Fruit fly (Drosophila melanogaster) whole organism, embryonic: Measurements from ENCODE around the gene mld.
A peak's percentile ranks its signal among the peaks of the same experiment; 100 is the strongest.

Experiments
- CG10267 ChIP-seq: fragments of 200-800 bp; sonication (Bioruptor generic); optimal IDR thresholded peaks from 2 replicates; lab custom pipeline; 2018; ENCODE audit warnings: missing biosample characterization, mild to moderate bottlenecking, missing genetic modification characterization, moderate library complexity
- CG10979 ChIP-seq: fragments of 200-800 bp; sonication (Bioruptor generic); optimal IDR thresholded peaks from 2 replicates; lab custom pipeline; 2018; ENCODE audit warnings: missing biosample characterization, mild to moderate bottlenecking, missing genetic modification characterization, moderate library complexity
- CG11247 ChIP-seq: fragments of 200-800 bp; sonication (Bioruptor generic); IDR thresholded peaks from 2 replicates; pipeline ENCODE4 v1.3.6; 2022; ENCODE audit warnings: missing biosample characterization, missing genetic modification characterization
- CG11398 ChIP-seq: fragments of 200-800 bp; sonication (Bioruptor generic); optimal IDR thresholded peaks from 2 replicates; lab custom pipeline; 2016; ENCODE audit warnings: missing biosample characterization, missing genetic modification characterization
- CG11696 ChIP-seq: fragments of 200-800 bp; sonication (Bioruptor generic); IDR thresholded peaks from 2 replicates; pipeline ENCODE4 v1.3.6; 2022; ENCODE audit warnings: missing biosample characterization, missing genetic modification characterization
- CG12769 ChIP-seq: fragments of 200-800 bp; sonication (Bioruptor generic); optimal IDR thresholded peaks from 2 replicates; lab custom pipeline; 2019; ENCODE audit warnings: missing biosample characterization, mild to moderate bottlenecking, missing genetic modification characterization, moderate library complexity
- CG14860 ChIP-seq: fragments of 200-800 bp; sonication (Bioruptor generic); IDR thresholded peaks from 3 replicates; pipeline ENCODE4 v1.3.6; 2022; ENCODE audit warnings: missing biosample characterization, missing genetic modification characterization; ENCODE audit not compliant: partially characterized antibody
- CG17186 ChIP-seq: fragments of 200-800 bp; sonication (Bioruptor generic); optimal IDR thresholded peaks from 3 replicates; lab custom pipeline; 2017; ENCODE audit warnings: missing biosample characterization, missing genetic modification reagents, missing genetic modification characterization
- CG17359 ChIP-seq: fragments of 200-800 bp; sonication (Bioruptor generic); optimal IDR thresholded peaks from 3 replicates; lab custom pipeline; 2018; ENCODE audit warnings: missing biosample characterization, mild to moderate bottlenecking, missing genetic modification characterization, moderate library complexity
- CG17385 ChIP-seq: fragments of 200-800 bp; sonication (Bioruptor generic); optimal IDR thresholded peaks from 3 replicates; lab custom pipeline; 2018; ENCODE audit warnings: missing biosample characterization, mild to moderate bottlenecking, missing genetic modification characterization
- CG17612 ChIP-seq: fragments of 200-800 bp; sonication (Bioruptor generic); IDR thresholded peaks from 2 replicates; pipeline ENCODE4 v1.3.6; 2022; ENCODE audit warnings: missing biosample characterization, missing genetic modification characterization
- CG2875 ChIP-seq: fragments of 200-800 bp; sonication (Bioruptor generic); optimal IDR thresholded peaks from 2 replicates; lab custom pipeline; 2017; ENCODE audit warnings: missing biosample characterization, mild to moderate bottlenecking, missing genetic modification characterization, missing genetic modification reagents
- CG31224 ChIP-seq: fragments of 200-800 bp; sonication (Bioruptor generic); IDR thresholded peaks from 2 replicates; pipeline ENCODE4 v1.3.6; 2022; ENCODE audit warnings: missing biosample characterization, missing genetic modification characterization
- CG32772 ChIP-seq: fragments of 200-800 bp; sonication (Bioruptor generic); IDR thresholded peaks from 2 replicates; pipeline ENCODE4 v1.3.6; 2022; ENCODE audit warnings: missing biosample characterization, missing genetic modification characterization
- CG4820 ChIP-seq: fragments of 200-800 bp; sonication (Bioruptor generic); optimal IDR thresholded peaks from 3 replicates; lab custom pipeline; 2016; ENCODE audit warnings: missing biosample characterization, missing genetic modification characterization
- Deaf1 ChIP-seq: fragments of 200-800 bp; optimal IDR thresholded peaks from 3 replicates; lab custom pipeline; 2019; ENCODE audit warnings: missing biosample characterization, mild to moderate bottlenecking, missing genetic modification characterization, moderate library complexity
- Ets65A ChIP-seq: fragments of 200-800 bp; sonication (Bioruptor generic); peaks from one replicate; lab custom pipeline; 2016; ENCODE audit warnings: missing biosample characterization, missing genetic modification characterization
- GATAe ChIP-seq: fragments of 200-800 bp; sonication (Bioruptor generic); conservative IDR thresholded peaks from 2 replicates; pipeline ENCODE4 v1.3.6; 2022; ENCODE audit warnings: missing biosample characterization, missing genetic modification characterization
- Hr3 ChIP-seq: fragments of 200-800 bp; sonication (Bioruptor generic); optimal IDR thresholded peaks from 3 replicates; lab custom pipeline; 2016; ENCODE audit warnings: missing biosample characterization, missing genetic modification characterization
- Hr78 ChIP-seq, 2 experiments: fragments of 200-800 bp in 1 of 2; fragments of >200 bp in 1 of 2; sonication (Bioruptor generic) in 1 of 2; optimal IDR thresholded peaks; 2 replicates each; lab custom pipeline; 2017 to 2019; ENCODE audit warnings: missing biosample characterization in 2 of 2, missing genetic modification characterization in 2 of 2, mild to moderate bottlenecking in 1 of 2, moderate library complexity in 1 of 2
- Med ChIP-seq: fragments of 200-800 bp; sonication (Bioruptor generic); peaks from one replicate; lab custom pipeline; 2016; ENCODE audit warnings: missing biosample characterization, missing genetic modification characterization, mild to moderate bottlenecking, inconsistent platforms, moderate library complexity
- NC2α ChIP-seq: fragments of 200-800 bp; sonication (Bioruptor generic); optimal IDR thresholded peaks from 2 replicates; lab custom pipeline; 2016; ENCODE audit warnings: missing biosample characterization, missing genetic modification characterization
- Opbp ChIP-seq: fragments of 200-800 bp; sonication (Bioruptor generic); IDR thresholded peaks from 3 replicates; pipeline ENCODE4 v1.3.6; 2022; ENCODE audit warnings: missing biosample characterization, missing genetic modification characterization; ENCODE audit not compliant: partially characterized antibody
- bab2 ChIP-seq: fragments of 200-800 bp; sonication (Bioruptor generic); optimal IDR thresholded peaks from 2 replicates; lab custom pipeline; 2016; ENCODE audit warnings: missing biosample characterization, missing genetic modification characterization
- cg ChIP-seq: fragments of 200-800 bp; sonication (Bioruptor generic); optimal IDR thresholded peaks from 3 replicates; lab custom pipeline; 2019; ENCODE audit warnings: missing biosample characterization, mild to moderate bottlenecking, missing genetic modification characterization, moderate library complexity
- chif ChIP-seq, 2 experiments: fragments of 200-800 bp; sonication (Bioruptor generic); optimal IDR thresholded peaks; 3 replicates each; lab custom pipeline; 2016; ENCODE audit warnings: missing biosample characterization in 2 of 2, missing genetic modification characterization in 2 of 2
- chinmo ChIP-seq: fragments of 200-800 bp; sonication (Bioruptor generic); IDR thresholded peaks from 4 replicates; pipeline ENCODE4 v1.3.6; 2022; ENCODE audit warnings: missing biosample characterization, missing genetic modification characterization; ENCODE audit not compliant: partially characterized antibody
- chm ChIP-seq: fragments of 200-800 bp; sonication (Bioruptor generic); IDR thresholded peaks from 2 replicates; pipeline ENCODE4 v1.3.6; 2022; ENCODE audit warnings: missing biosample characterization, missing genetic modification characterization
- ci ChIP-seq: fragments of 200-800 bp; sonication (Bioruptor generic); IDR thresholded peaks from 3 replicates; pipeline ENCODE4 v1.3.6; 2022; ENCODE audit warnings: missing biosample characterization, missing genetic modification characterization
- crol ChIP-seq: fragments of 200-800 bp; sonication (Bioruptor generic); IDR thresholded peaks from 2 replicates; pipeline ENCODE4 v1.3.6; 2022; ENCODE audit warnings: missing biosample characterization, missing genetic modification characterization
- dimm ChIP-seq: fragments of 200-800 bp; sonication (Bioruptor generic); IDR thresholded peaks from 2 replicates; pipeline ENCODE4 v1.3.6; 2022; ENCODE audit warnings: missing biosample characterization, missing genetic modification characterization
- esg ChIP-seq: fragments of 200-800 bp; sonication (Bioruptor generic); conservative IDR thresholded peaks from 2 replicates; pipeline ENCODE4 v1.3.6; 2022; ENCODE audit warnings: missing biosample characterization, missing genetic modification characterization
- eve ChIP-seq, 2 experiments: fragments of >200 bp; optimal IDR thresholded peaks; 2 replicates each; lab custom pipeline; 2017; ENCODE audit warnings: missing biosample characterization in 2 of 2, missing genetic modification characterization in 2 of 2
- exex ChIP-seq: fragments of 200-800 bp; sonication (Bioruptor generic); optimal IDR thresholded peaks from 4 replicates; lab custom pipeline; 2018; ENCODE audit warnings: missing biosample characterization, mild to moderate bottlenecking, missing genetic modification characterization, moderate library complexity
- gem ChIP-seq: fragments of 200-800 bp; sonication (Bioruptor generic); optimal IDR thresholded peaks from 2 replicates; lab custom pipeline; 2019; ENCODE audit warnings: missing biosample characterization, mild to moderate bottlenecking, missing genetic modification characterization, moderate library complexity
- jing ChIP-seq: fragments of 200-800 bp; sonication (Bioruptor generic); optimal IDR thresholded peaks from 2 replicates; lab custom pipeline; 2018; ENCODE audit warnings: missing biosample characterization, mild to moderate bottlenecking, missing genetic modification characterization
- kni ChIP-seq: fragments of 200-800 bp; sonication (Bioruptor generic); optimal IDR thresholded peaks from 3 replicates; lab custom pipeline; 2017; ENCODE audit warnings: mild to moderate bottlenecking, missing biosample characterization, missing genetic modification reagents, missing genetic modification characterization
- mirr ChIP-seq: fragments of 200-800 bp; sonication (Bioruptor generic); optimal IDR thresholded peaks from 3 replicates; lab custom pipeline; 2018; ENCODE audit warnings: missing biosample characterization, mild to moderate bottlenecking, missing genetic modification characterization
- nom ChIP-seq: fragments of 200-800 bp; sonication (Bioruptor generic); optimal IDR thresholded peaks from 2 replicates; lab custom pipeline; 2017; ENCODE audit warnings: missing biosample characterization, missing genetic modification characterization, mild to moderate bottlenecking, moderate library complexity, missing genetic modification reagents
- peb ChIP-seq: fragments of 200-800 bp; sonication (Bioruptor generic); IDR thresholded peaks from 2 replicates; pipeline ENCODE4 v1.3.6; 2022; ENCODE audit warnings: missing biosample characterization, missing genetic modification characterization
- ro ChIP-seq: fragments of 200-800 bp; sonication (Bioruptor generic); IDR thresholded peaks from 2 replicates; pipeline ENCODE4 v1.3.6; 2022; ENCODE audit warnings: missing biosample characterization, missing genetic modification characterization
- sima ChIP-seq: fragments of 200-800 bp; sonication (Bioruptor generic); optimal IDR thresholded peaks from 2 replicates; lab custom pipeline; 2016; ENCODE audit warnings: missing biosample characterization, missing genetic modification characterization
- slou ChIP-seq: fragments of 200-800 bp; sonication (Bioruptor generic); optimal IDR thresholded peaks from 3 replicates; lab custom pipeline; 2016; ENCODE audit warnings: missing biosample characterization, missing genetic modification characterization
- sqz ChIP-seq: fragments of 200-800 bp; sonication (Bioruptor generic); optimal IDR thresholded peaks from 3 replicates; lab custom pipeline; 2018; ENCODE audit warnings: missing biosample characterization, mild to moderate bottlenecking, missing genetic modification characterization
- sug ChIP-seq: fragments of 200-800 bp; optimal IDR thresholded peaks from 2 replicates; lab custom pipeline; 2019; ENCODE audit warnings: missing biosample characterization, mild to moderate bottlenecking, missing genetic modification characterization, moderate library complexity
- twi ChIP-seq: fragments of 200-800 bp; optimal IDR thresholded peaks from 2 replicates; lab custom pipeline; 2019; ENCODE audit warnings: missing biosample characterization, mild to moderate bottlenecking, missing genetic modification characterization, moderate library complexity
- wdn ChIP-seq: fragments of 200-800 bp; sonication (Bioruptor generic); IDR thresholded peaks from 2 replicates; pipeline ENCODE4 v1.3.6; 2022; ENCODE audit warnings: missing biosample characterization, missing genetic modification characterization

The mld gene

DNA sequence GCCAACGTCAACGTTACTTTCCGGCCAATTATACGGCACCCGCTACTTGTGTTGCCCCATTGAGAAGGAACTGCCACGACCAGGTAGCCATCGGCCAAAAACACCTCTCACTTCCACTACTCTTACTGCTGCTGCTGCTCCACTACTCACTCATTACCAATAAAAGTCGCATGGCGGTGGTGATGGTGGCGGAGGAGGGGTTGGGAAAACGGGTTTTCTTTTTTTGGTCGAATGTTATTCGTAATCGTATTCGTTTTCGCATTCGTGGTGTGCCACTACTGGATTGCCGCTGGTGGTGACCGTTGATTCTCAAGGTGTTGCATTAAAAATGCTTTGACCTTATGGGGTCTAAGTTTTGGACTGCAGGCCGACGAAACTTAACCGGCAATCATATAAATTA, 8.3 kb downstream of the mld start:
- TF ChIP-seq kni (GFP tag; lab: Kevin White, UChicago): peak; percentile 53
- TF ChIP-seq twi (tag; lab: Kevin White, UChicago): no peak
- TF ChIP-seq sqz (GFP tag; lab: Kevin White, UChicago): peak; percentile 48
- no peak for TF ChIP-seq slou
- TF ChIP-seq CG11398: no peak
- TF ChIP-seq Deaf1 (tag; lab: Kevin White, UChicago): peak; percentile 6
- 0 out of 4 replicates have a peak, but pooled peaks have one; percentile 66 for TF ChIP-seq chinmo (GFP tag; lab: Robert Waterston, UW)
- TF ChIP-seq peb: no peak
- TF ChIP-seq CG31224 (GFP tag; lab: Robert Waterston, UW): no peak
- no peak for TF ChIP-seq chif (GFP tag; optimal IDR thresholded peaks at IDR 0.05; lab: Kevin White, UChicago)
- no peak for TF ChIP-seq Hr3 (GFP tag; lab: Kevin White, UChicago)
- 0 out of 3 replicates have a peak, but pooled peaks have one; percentile 21 for TF ChIP-seq ci (GFP tag; lab: Robert Waterston, UW)
- no peak for TF ChIP-seq ro
- no peak for TF ChIP-seq CG2875 (GFP tag; lab: Kevin White, UChicago)
- peak; percentile 16 for TF ChIP-seq CG12769 (tag; lab: Kevin White, UChicago)
- peak; percentile 51 for TF ChIP-seq crol (GFP tag; lab: Robert Waterston, UW)
- TF ChIP-seq sima (GFP tag; lab: Kevin White, UChicago): no peak
- TF ChIP-seq, all 482 proteins: peak for 7

DNA sequence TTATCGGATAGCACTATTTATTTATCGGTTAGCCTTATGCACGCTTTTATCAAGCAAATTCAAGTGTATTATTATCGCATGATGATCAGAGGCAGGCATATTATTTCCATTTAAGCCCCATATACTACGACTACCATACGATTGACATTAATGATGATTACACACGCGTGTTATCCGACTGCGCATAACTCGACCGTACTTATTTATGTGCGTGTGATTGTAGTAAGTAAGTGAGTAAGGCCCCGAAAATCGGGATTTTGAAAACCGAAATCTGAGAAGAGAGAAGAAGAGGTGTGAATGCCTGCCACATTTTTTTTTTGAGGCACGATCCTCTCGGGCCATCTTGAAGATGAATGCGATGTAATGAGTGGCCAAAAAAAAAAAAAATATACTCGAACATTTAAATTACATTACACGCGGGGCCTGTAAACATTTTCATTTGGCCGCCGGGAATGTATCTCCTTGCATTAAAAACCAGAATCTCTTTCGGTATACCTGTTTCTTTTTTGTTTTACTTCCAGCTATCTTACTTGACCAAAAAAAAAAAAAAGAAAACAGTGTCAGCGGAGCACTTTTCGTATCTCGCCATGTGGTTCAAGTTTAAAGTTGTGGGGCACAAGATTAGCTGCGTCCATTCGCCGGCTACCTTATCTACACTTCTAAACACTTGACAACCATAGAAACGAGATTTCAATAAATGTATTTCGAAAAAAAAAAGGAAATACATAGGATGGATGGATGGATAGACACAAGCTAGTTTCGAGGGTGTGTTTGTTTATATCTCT, 10.1 kb downstream of the mld start:
- TF ChIP-seq sug (tag; lab: Kevin White, UChicago) (peak; percentile 0), CG4820 (no peak), sqz (GFP tag; lab: Kevin White, UChicago) (peak; percentile 62), Ets65A (GFP tag; lab: Kevin White, UChicago) (peak; percentile 36), CG14860 (GFP tag; lab: Robert Waterston, UW) (no peak), CG10979 (tag; lab: Kevin White, UChicago) (no peak), CG17612 (no peak), CG17359 (tag; lab: Kevin White, UChicago) (peak; percentile 37), jing (GFP tag; lab: Kevin White, UChicago) (no peak), CG32772 (0 out of 2 replicates have a peak, but pooled peaks have one; percentile 19), chm (GFP tag; lab: Robert Waterston, UW) (no peak), CG17385 (GFP tag; lab: Kevin White, UChicago) (peak; percentile 7), GATAe (GFP tag; lab: Robert Waterston, UW) (peak; percentile 26; the same call in 1 of the 2 replicates), wdn (GFP tag; lab: Robert Waterston, UW) (no peak), cg (GFP tag; lab: Kevin White, UChicago) (peak; percentile 24), CG10267 (tag; lab: Kevin White, UChicago) (no peak), CG17186 (GFP tag; lab: Kevin White, UChicago) (no peak), NC2α (no peak), esg (no peak), Hr78 (GFP tag; optimal IDR thresholded peaks at IDR 0.05; lab: Kevin White, UChicago) (peak in 1 of 2 experiments; percentile 59), CG11696 (GFP tag; lab: Robert Waterston, UW) (peak; percentile 54; the same call in 1 of the 2 replicates), Med (GFP tag; lab: Kevin White, UChicago) (peak; percentile 11), mirr (GFP tag; lab: Kevin White, UChicago) (peak; percentile 19), CG11247 (0 out of 2 replicates have a peak, but pooled peaks have one; percentile 8), eve (GFP tag; optimal IDR thresholded peaks at IDR 0.05; lab: Kevin White, UChicago) (peak in 1 of 2 experiments; percentile 11), Hr3 (GFP tag; lab: Kevin White, UChicago) (no peak), gem (tag; lab: Kevin White, UChicago) (no peak), chinmo (GFP tag; lab: Robert Waterston, UW) (0 out of 4 replicates have a peak, but pooled peaks have one; percentile 54), bab2 (no peak), exex (peak; percentile 43), dimm (GFP tag; lab: Robert Waterston, UW) (no peak), nom (GFP tag; lab: Kevin White, UChicago) (peak; percentile 66), Opbp (GFP tag; lab: Robert Waterston, UW) (no peak)
